Worm (Caenorhabditis elegans): ENCODE results near the gene clc-32.
A peak's percentile ranks its signal among the peaks of the same experiment; 100 is the strongest.

Gene clc-32

ce11 chrV:16100103-16100730 is 40.8 kb downstream of the clc-32 start, which contains the start of gene cth-1 (continued):
- no peak for TF ChIP-seq dpl-1 (GFP tag; optimal IDR thresholded peaks at IDR 0.05)
- no peak for TF ChIP-seq lin-15B (tag; optimal IDR thresholded peaks at IDR 0.05)
- TF ChIP-seq pqm-1 (tag; optimal IDR thresholded peaks at IDR 0.05): peak; percentile 64
- no peak for TF ChIP-seq nhr-111 (GFP tag; optimal IDR thresholded peaks at IDR 0.05)
- no peak for TF ChIP-seq zfp-3 (GFP tag; conservative IDR thresholded peaks at IDR 0.05)
- TF ChIP-seq Y105C5A.15 (GFP tag; IDR thresholded peaks at IDR 0.05): no peak
- TF ChIP-seq ceh-32 (tag; optimal IDR thresholded peaks at IDR 0.05; ENCODE audit: poor library complexity): no peak
- TF ChIP-seq madf-5 (GFP tag; IDR thresholded peaks at IDR 0.05): no peak
- no peak for TF ChIP-seq spr-3 (GFP tag; optimal IDR thresholded peaks at IDR 0.05)
- TF ChIP-seq ces-1 (GFP tag; optimal IDR thresholded peaks at IDR 0.05): no peak
- TF ChIP-seq skn-1 (tag; optimal IDR thresholded peaks at IDR 0.05): no peak
- TF ChIP-seq ceh-28 (tag; optimal IDR thresholded peaks at IDR 0.05): no peak
- peak in 1 of 2 experiments; percentile 27 for TF ChIP-seq unc-62 (GFP tag; optimal IDR thresholded peaks at IDR 0.05 in 1 of 2)
- no peak for TF ChIP-seq unc-62 (tag; optimal IDR thresholded peaks at IDR 0.05)
- TF ChIP-seq nhr-48 (tag; optimal IDR thresholded peaks at IDR 0.05): peak; percentile 74
- TF ChIP-seq rbr-2 (tag; optimal IDR thresholded peaks at IDR 0.05): no peak
- TF ChIP-seq T26A8.4 (GFP tag; IDR thresholded peaks at IDR 0.05): no peak
- peak; percentile 63 for TF ChIP-seq aha-1 (tag)
- no peak for TF ChIP-seq F26F4.8 (GFP tag; conservative IDR thresholded peaks at IDR 0.05)
- TF ChIP-seq nhr-25 (tag; optimal IDR thresholded peaks at IDR 0.05; ENCODE audit: borderline replicate concordance, insufficient read depth): no peak
- TF ChIP-seq lim-7 (GFP tag; IDR thresholded peaks at IDR 0.05): no peak
- no peak for TF ChIP-seq snpc-1.2 (GFP tag; IDR thresholded peaks at IDR 0.05)
- peak; percentile 69 for TF ChIP-seq dmd-6 (GFP tag; IDR thresholded peaks at IDR 0.05)
- no peak for TF ChIP-seq hmg-1.1 (GFP tag; IDR thresholded peaks at IDR 0.05)
- TF ChIP-seq sdz-12 (GFP tag; optimal IDR thresholded peaks at IDR 0.05): no peak
- TF ChIP-seq Y48G9A.11 (GFP tag; IDR thresholded peaks at IDR 0.05): no peak
- TF ChIP-seq nhr-76 (tag; optimal IDR thresholded peaks at IDR 0.05): no peak
- TF ChIP-seq dmd-9 (GFP tag; IDR thresholded peaks at IDR 0.05): no peak
- no peak for TF ChIP-seq mes-2 (tag; optimal IDR thresholded peaks at IDR 0.05; ENCODE audit: poor library complexity, severe bottlenecking)
- TF ChIP-seq lin-38 (GFP tag; IDR thresholded peaks at IDR 0.05): no peak
- TF ChIP-seq ceh-82 (tag; optimal IDR thresholded peaks at IDR 0.05): no peak
- TF ChIP-seq ztf-7 (tag; optimal IDR thresholded peaks at IDR 0.05): no peak
- no peak for TF ChIP-seq gei-8 (GFP tag; optimal IDR thresholded peaks at IDR 0.05)
- TF ChIP-seq lin-13 (GFP tag; optimal IDR thresholded peaks at IDR 0.05): no peak
- TF ChIP-seq zfp-2 (tag; optimal IDR thresholded peaks at IDR 0.05): no peak
- no peak for TF ChIP-seq attf-4 (tag; optimal IDR thresholded peaks at IDR 0.05)
- no peak for TF ChIP-seq spr-1 (tag; optimal IDR thresholded peaks at IDR 0.05)
- TF ChIP-seq hlh-30 (tag; optimal IDR thresholded peaks at IDR 0.05; ENCODE audit: insufficient read depth): peak; percentile 32
- no peak for TF ChIP-seq madf-9 (GFP tag; conservative IDR thresholded peaks at IDR 0.05)
- no peak for TF ChIP-seq lin-39 (tag; optimal IDR thresholded peaks at IDR 0.05)
- TF ChIP-seq mxl-2 (GFP tag; conservative IDR thresholded peaks at IDR 0.05): no peak

ce11 chrV:16099441-16099840 is 41.5 kb downstream of the clc-32 start, which contains the start of gene str-7:
Gene str-7, minus strand, starts transcription at chrV:16099541.
- TF ChIP-seq ztf-11 (tag; optimal IDR thresholded peaks at IDR 0.05) (no peak), fkh-10 (GFP tag; optimal IDR thresholded peaks at IDR 0.05) (no peak)
